Worm (Caenorhabditis elegans): Measurements from ENCODE around the gene clec-132.

- TF ChIP-seq madf-8 (GFP tag; conservative IDR thresholded peaks at IDR 0.05), result no peak
- no peak for TF ChIP-seq repo-1 (tag; optimal IDR thresholded peaks at IDR 0.05)
- TF ChIP-seq ama-1 (optimal IDR thresholded peaks at IDR 0.05), result no peak
- no peak for TF ChIP-seq ama-1 (GFP tag; optimal IDR thresholded peaks at IDR 0.05)
- no peak for TF ChIP-seq snpc-4 (GFP tag; optimal IDR thresholded peaks at IDR 0.05)
- no peak for TF ChIP-seq snpc-4 (tag; optimal IDR thresholded peaks at IDR 0.05)
- TF ChIP-seq pha-4 (tag; optimal IDR thresholded peaks at IDR 0.05), result no peak
These were observed 7.7 kb upstream of the clec-132 start, which contains the start of gene clec-127 for ce11 chrII:3569118-3569517.
